Worm (Caenorhabditis elegans) whole organism, midembryonic: ENCODE measurements around the gene flp-6.

Source experiments
- T22C8.4 ChIP-seq: fragments of 200-800 bp; sonication (Bioruptor generic); IDR thresholded peaks from 2 replicates; pipeline ENCODE4 v1.3.6; 2022; ENCODE audit warnings: missing genetic modification characterization, missing compliant biosample characterization
- cog-1 ChIP-seq: sonication (generic microtip); optimal IDR thresholded peaks from 2 replicates; lab custom pipeline; 2016; ENCODE audit warnings: missing genetic modification characterization, missing compliant biosample characterization
- flt-1 ChIP-seq: fragments of 200-800 bp; sonication (Bioruptor generic); IDR thresholded peaks from 2 replicates; pipeline ENCODE4 v1.3.6; 2022; ENCODE audit warnings: missing genetic modification characterization, missing compliant biosample characterization
- klf-2 ChIP-seq: fragments of 200-800 bp; sonication (Bioruptor generic); conservative IDR thresholded peaks from 2 replicates; pipeline ENCODE4 v1.3.6; 2022; ENCODE audit warnings: missing genetic modification reagents, missing genetic modification characterization, missing compliant biosample characterization
- tab-1 ChIP-seq: fragments of 200-800 bp; sonication (Bioruptor generic); IDR thresholded peaks from 2 replicates; pipeline ENCODE4 v1.3.6; 2022; ENCODE audit warnings: missing genetic modification characterization, missing compliant biosample characterization
- ztf-23 ChIP-seq: fragments of 200-800 bp; sonication (Bioruptor generic); IDR thresholded peaks from 2 replicates; pipeline ENCODE4 v1.3.6; 2022; ENCODE audit warnings: missing genetic modification reagents, missing genetic modification characterization, missing compliant biosample characterization

DNA sequence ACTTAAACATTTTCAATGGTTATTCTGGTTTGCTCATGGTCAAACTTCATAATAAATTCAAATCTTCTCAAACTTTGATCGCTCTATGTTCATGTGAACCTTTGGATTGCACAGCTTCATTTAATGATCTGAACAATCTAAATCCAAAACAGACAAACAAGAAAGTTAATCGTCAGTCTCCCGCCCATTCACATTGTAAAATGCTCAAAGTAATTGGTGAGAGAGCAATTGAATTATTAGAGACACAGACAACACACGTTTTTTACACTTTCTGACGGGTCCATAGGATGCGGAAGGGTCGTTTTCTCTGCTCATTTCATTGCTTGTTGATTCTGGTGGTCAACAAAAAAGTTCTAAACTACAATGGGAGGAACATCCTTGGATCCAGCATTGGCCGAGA is 25.0 kb downstream of the flp-6 start, which contains the start of gene gsnl-1:
- TF ChIP-seq ztf-23 (GFP tag; lab: Robert Waterston, UW), result no peak
- no peak for TF ChIP-seq cog-1
- TF ChIP-seq T22C8.4 (GFP tag; lab: Robert Waterston, UW), result no peak
- TF ChIP-seq flt-1 (GFP tag; lab: Robert Waterston, UW), result no peak
- TF ChIP-seq tab-1 (GFP tag; lab: Robert Waterston, UW), result no peak
- TF ChIP-seq klf-2 (GFP tag; lab: Robert Waterston, UW), result no peak
